Fruit fly (Drosophila melanogaster) whole organism, pupa: Measurements from ENCODE around the gene CG12224.

ENCODE experiments used
- CG10348 ChIP-seq: fragments of 200-800 bp; sonication (Bioruptor generic); IDR thresholded peaks from 2 replicates; pipeline ENCODE4 v1.3.6; 2022; ENCODE audit warnings: missing biosample characterization, missing genetic modification characterization
- CG14655 ChIP-seq: fragments of 200-800 bp; sonication (Bioruptor generic); optimal IDR thresholded peaks from 3 replicates; lab custom pipeline; 2017; ENCODE audit warnings: mild to moderate bottlenecking, missing biosample characterization, missing genetic modification reagents, missing genetic modification characterization
- CG17806 ChIP-seq: fragments of 200-800 bp; sonication (Bioruptor generic); optimal IDR thresholded peaks from 2 replicates; lab custom pipeline; 2018; ENCODE audit warnings: missing biosample characterization, mild to moderate bottlenecking, missing genetic modification characterization, moderate library complexity
- CG32121 ChIP-seq: fragments of 200-800 bp; sonication (Bioruptor generic); IDR thresholded peaks from 2 replicates; pipeline ENCODE4 v1.3.6; 2022; ENCODE audit warnings: missing biosample characterization, missing genetic modification characterization
- CG34367 ChIP-seq: fragments of 200-800 bp; sonication (Bioruptor generic); optimal IDR thresholded peaks from 2 replicates; lab custom pipeline; 2018; ENCODE audit warnings: missing biosample characterization, mild to moderate bottlenecking, missing genetic modification characterization
- CG9948 ChIP-seq: fragments of 200-800 bp; sonication (Bioruptor generic); optimal IDR thresholded peaks from 2 replicates; lab custom pipeline; 2018; ENCODE audit warnings: missing biosample characterization, mild to moderate bottlenecking, missing genetic modification characterization, moderate library complexity
- D1 ChIP-seq: fragments of 200-800 bp; sonication (Bioruptor generic); optimal IDR thresholded peaks from 2 replicates; lab custom pipeline; 2018; ENCODE audit warnings: missing biosample characterization, mild to moderate bottlenecking, missing genetic modification characterization, moderate library complexity
- Ets98B ChIP-seq: fragments of 200-800 bp; sonication (Bioruptor generic); IDR thresholded peaks from 2 replicates; pipeline ENCODE4 v1.3.6; 2022; ENCODE audit warnings: missing biosample characterization, missing genetic modification characterization
- Snoo ChIP-seq: fragments of 200-800 bp; sonication (Bioruptor generic); optimal IDR thresholded peaks from 3 replicates; lab custom pipeline; 2017; ENCODE audit warnings: missing biosample characterization, mild to moderate bottlenecking, missing genetic modification characterization, inconsistent platforms
- rn ChIP-seq: fragments of 200-800 bp; sonication (Bioruptor generic); IDR thresholded peaks from 2 replicates; pipeline ENCODE4 v1.3.6; 2022; ENCODE audit warnings: missing biosample characterization, missing genetic modification characterization

- TF ChIP-seq CG9948 (tag; lab: Kevin White, UChicago): peak; percentile 34
- TF ChIP-seq rn (GFP tag; lab: Robert Waterston, UW): peak; percentile 65
- peak; percentile 57 for TF ChIP-seq CG32121 (GFP tag; lab: Robert Waterston, UW)
- TF ChIP-seq CG17806 (tag; lab: Kevin White, UChicago): peak; percentile 69
- TF ChIP-seq Snoo (tag; lab: Kevin White, UChicago): no peak
- TF ChIP-seq Ets98B (GFP tag; lab: Robert Waterston, UW): peak; percentile 72
- no peak for TF ChIP-seq CG34367
- TF ChIP-seq D1 (tag; lab: Kevin White, UChicago): peak; percentile 7
- TF ChIP-seq CG10348 (GFP tag; lab: Robert Waterston, UW): no peak
- peak; percentile 64 for TF ChIP-seq CG14655 (GFP tag; lab: Kevin White, UChicago)
Measured at dm6 chr3R:11937427-11938114, 44.3 kb downstream of the CG12224 start.
